Worm (Caenorhabditis elegans) whole organism, mixed stage, embryonic: ENCODE results near the gene mls-1.
"Not testable (repeated sequence)": the region's sequence is repeated elsewhere in the genome, so short reads cannot be mapped to it uniquely, and the experiment has no call there.

ENCODE experiments used
- M03D4.4 ChIP-seq: sonication (generic microtip); optimal IDR thresholded peaks from 2 replicates; lab custom pipeline; 2017; ENCODE audit warnings: mild to moderate bottlenecking, missing genetic modification characterization, missing compliant biosample characterization
- bed-3 ChIP-seq: fragments of 200-800 bp; sonication (Bioruptor generic); optimal IDR thresholded peaks from 3 replicates; lab custom pipeline; 2018; ENCODE audit warnings: mild to moderate bottlenecking, missing genetic modification characterization, moderate library complexity, missing compliant biosample characterization
- blmp-1 ChIP-seq: fragments of 150-350 bp; optimal IDR thresholded peaks from 2 replicates; lab custom pipeline; 2014; ENCODE audit warnings: missing biosample characterization, missing genetic modification characterization
- ceh-39 ChIP-seq: fragments of 150-350 bp; optimal IDR thresholded peaks from 2 replicates; lab custom pipeline; 2014; ENCODE audit warnings: missing biosample characterization, missing genetic modification characterization
- ceh-83 ChIP-seq: fragments of 200-800 bp; sonication (Bioruptor generic); optimal IDR thresholded peaks from 2 replicates; lab custom pipeline; 2018; ENCODE audit warnings: mild to moderate bottlenecking, missing genetic modification characterization, missing compliant biosample characterization
- cnd-1 ChIP-seq: fragments of 200-800 bp; sonication (Bioruptor generic); optimal IDR thresholded peaks from 2 replicates; lab custom pipeline; 2018; ENCODE audit warnings: mild to moderate bottlenecking, missing genetic modification characterization, missing compliant biosample characterization
- drap-1 ChIP-seq: fragments of 200-800 bp; sonication (Bioruptor generic); optimal IDR thresholded peaks from 3 replicates; lab custom pipeline; 2018; ENCODE audit warnings: mild to moderate bottlenecking, missing genetic modification characterization, missing compliant biosample characterization
- elt-1 ChIP-seq: sonication (generic microtip); optimal IDR thresholded peaks from 2 replicates; lab custom pipeline; 2017; ENCODE audit warnings: missing genetic modification characterization, mild to moderate bottlenecking, missing compliant biosample characterization, antibody characterized with exemption, moderate library complexity, borderline replicate concordance; ENCODE audit not compliant: insufficient read depth
- elt-3 ChIP-seq: fragments of 150-350 bp; optimal IDR thresholded peaks from 2 replicates; lab custom pipeline; 2014; ENCODE audit warnings: missing biosample characterization, missing genetic modification characterization
- flh-1 ChIP-seq: fragments of 200-800 bp; sonication (Bioruptor generic); optimal IDR thresholded peaks from 2 replicates; lab custom pipeline; 2018; ENCODE audit warnings: mild to moderate bottlenecking, missing genetic modification characterization, moderate library complexity, missing compliant biosample characterization
- ham-2 ChIP-seq: fragments of 200-800 bp; sonication (Bioruptor generic); optimal IDR thresholded peaks from 2 replicates; lab custom pipeline; 2018; ENCODE audit warnings: mild to moderate bottlenecking, missing genetic modification characterization, missing compliant biosample characterization
- hlh-1 ChIP-seq: fragments of 150-350 bp; optimal IDR thresholded peaks from 2 replicates; lab custom pipeline; 2014; ENCODE audit warnings: missing biosample characterization, missing genetic modification reagents, missing genetic modification characterization
- lin-13 ChIP-seq: fragments of 150-350 bp; optimal IDR thresholded peaks from 2 replicates; lab custom pipeline; 2014; ENCODE audit warnings: missing biosample characterization, missing genetic modification characterization
- lin-32 ChIP-seq: fragments of 200-800 bp; sonication (Bioruptor generic); optimal IDR thresholded peaks from 2 replicates; lab custom pipeline; 2018; ENCODE audit warnings: mild to moderate bottlenecking, missing genetic modification characterization, missing compliant biosample characterization
- lsy-2 ChIP-seq: fragments of 150-350 bp; optimal IDR thresholded peaks from 2 replicates; lab custom pipeline; 2014; ENCODE audit warnings: missing biosample characterization, missing genetic modification characterization
- mab-5 ChIP-seq: fragments of 150-350 bp; optimal IDR thresholded peaks from 2 replicates; lab custom pipeline; 2014; ENCODE audit warnings: missing biosample characterization, missing genetic modification characterization
- mep-1 ChIP-seq: fragments of 150-350 bp; optimal IDR thresholded peaks from 2 replicates; lab custom pipeline; 2017; ENCODE audit warnings: missing biosample characterization, missing genetic modification reagents, missing genetic modification characterization, inconsistent platforms
- mls-2 ChIP-seq: sonication (generic microtip); optimal IDR thresholded peaks from 2 replicates; lab custom pipeline; 2016; ENCODE audit warnings: mild to moderate bottlenecking, missing genetic modification characterization, moderate library complexity, missing compliant biosample characterization
- nhr-12 ChIP-seq: fragments of 150-350 bp; optimal IDR thresholded peaks from 2 replicates; lab custom pipeline; 2014; ENCODE audit warnings: missing biosample characterization, missing genetic modification characterization
- nhr-2 ChIP-seq: fragments of 150-350 bp; optimal IDR thresholded peaks from 2 replicates; lab custom pipeline; 2014; ENCODE audit warnings: missing biosample characterization, missing genetic modification characterization
- nhr-237 ChIP-seq: fragments of 150-350 bp; optimal IDR thresholded peaks from 2 replicates; lab custom pipeline; 2014; ENCODE audit warnings: missing biosample characterization, missing genetic modification characterization
- nhr-28 ChIP-seq: fragments of 150-350 bp; optimal IDR thresholded peaks from 2 replicates; lab custom pipeline; 2014; ENCODE audit warnings: missing biosample characterization, missing genetic modification characterization
- nhr-76 ChIP-seq: sonication (generic microtip); optimal IDR thresholded peaks from 2 replicates; lab custom pipeline; 2017; ENCODE audit warnings: missing biosample characterization, missing genetic modification characterization
- sem-2 ChIP-seq: fragments of 200-800 bp; sonication (Bioruptor generic); optimal IDR thresholded peaks from 2 replicates; lab custom pipeline; 2018; ENCODE audit warnings: mild to moderate bottlenecking, missing genetic modification characterization, missing compliant biosample characterization
- snpc-4 ChIP-seq: fragments of 150-350 bp; optimal IDR thresholded peaks from 2 replicates; lab custom pipeline; 2014; ENCODE audit warnings: missing biosample characterization, missing genetic modification characterization
- sptf-1 ChIP-seq: sonication (generic microtip); optimal IDR thresholded peaks from 2 replicates; lab custom pipeline; 2017; ENCODE audit warnings: mild to moderate bottlenecking, missing genetic modification characterization, moderate library complexity, missing compliant biosample characterization
- tbx-8 ChIP-seq: fragments of 200-800 bp; sonication (Bioruptor generic); optimal IDR thresholded peaks from 2 replicates; lab custom pipeline; 2018; ENCODE audit warnings: mild to moderate bottlenecking, missing genetic modification characterization, moderate library complexity, missing compliant biosample characterization
- unc-120 ChIP-seq: sonication (generic microtip); optimal IDR thresholded peaks from 2 replicates; lab custom pipeline; 2017; ENCODE audit warnings: missing genetic modification characterization, missing compliant biosample characterization; ENCODE audit not compliant: poor library complexity, severe bottlenecking
- unc-39 ChIP-seq: fragments of 150-350 bp; optimal IDR thresholded peaks from 2 replicates; lab custom pipeline; 2014; ENCODE audit warnings: missing biosample characterization, missing genetic modification characterization
- unc-62 ChIP-seq: fragments of 150-350 bp; optimal IDR thresholded peaks from 2 replicates; lab custom pipeline; 2014; ENCODE audit warnings: missing biosample characterization, missing genetic modification reagents, missing genetic modification characterization
- zip-8 ChIP-seq: fragments of 150-350 bp; optimal IDR thresholded peaks from 2 replicates; lab custom pipeline; 2014; ENCODE audit warnings: missing biosample characterization, missing genetic modification characterization
- ztf-11 ChIP-seq: fragments of 150-350 bp; optimal IDR thresholded peaks from 2 replicates; lab custom pipeline; 2014; ENCODE audit warnings: missing biosample characterization, missing genetic modification characterization

The mls-1 gene

ce11 chrIII:7465347-7465746 lies 5.2 kb downstream of the mls-1 start, which contains the start of gene fum-1:
TSS of gene fum-1 (plus strand) at chrIII:7465605.
- TF ChIP-seq nhr-28 (tag; lab: Kevin White, UChicago) (no peak), unc-120 (no peak), nhr-237 (peak; percentile 6)

- TF ChIP-seq ceh-39 (tag; lab: Kevin White, UChicago); mls-2 (tag; lab: Kevin White, UChicago); nhr-12: not testable (repeated sequence)
Measured at ce11 chrIII:7468980-7469379, 8.8 kb downstream of the mls-1 start, which contains the start of gene H14A12.5. TSS of gene H14A12.5 (minus strand) at chrIII:7469080.

ce11 chrIII:7478932-7479331 lies 18.8 kb downstream of the mls-1 start:
- TF ChIP-seq elt-3 (tag; lab: Kevin White, UChicago): no peak
- no peak for TF ChIP-seq nhr-76 (tag; lab: Kevin White, UChicago)
- no peak for TF ChIP-seq elt-1 (tag; lab: Kevin White, UChicago)
- no peak for TF ChIP-seq sptf-1 (tag; lab: Kevin White, UChicago)
- no peak for TF ChIP-seq lsy-2 (tag; lab: Kevin White, UChicago)
- TF ChIP-seq tbx-8 (GFP tag; lab: Kevin White, UChicago): no peak
- TF ChIP-seq mls-2 (tag; lab: Kevin White, UChicago): no peak
- TF ChIP-seq unc-39 (tag; lab: Kevin White, UChicago): no peak
- TF ChIP-seq bed-3 (GFP tag; lab: Kevin White, UChicago): no peak
- TF ChIP-seq ztf-11 (tag; lab: Kevin White, UChicago): no peak
- no peak for TF ChIP-seq cnd-1 (tag; lab: Kevin White, UChicago)
- TF ChIP-seq hlh-1: no peak
- TF ChIP-seq lin-13: no peak
- TF ChIP-seq zip-8 (tag; lab: Kevin White, UChicago): no peak
- no peak for TF ChIP-seq nhr-28 (tag; lab: Kevin White, UChicago)
- TF ChIP-seq snpc-4: no peak
- no peak for TF ChIP-seq mab-5
- no peak for TF ChIP-seq drap-1
- TF ChIP-seq sem-2 (GFP tag; lab: Kevin White, UChicago): no peak
- no peak for TF ChIP-seq unc-120

ce11 chrIII:7484765-7485164 lies 24.6 kb downstream of the mls-1 start:
- no peak for TF ChIP-seq sem-2 (GFP tag; lab: Kevin White, UChicago)
- no peak for TF ChIP-seq unc-62 (GFP tag; lab: Kevin White, UChicago)
- no peak for TF ChIP-seq blmp-1 (tag; lab: Kevin White, UChicago)

- TF ChIP-seq nhr-28 (tag; lab: Kevin White, UChicago): no peak
- no peak for TF ChIP-seq mab-5
- TF ChIP-seq ceh-39 (tag; lab: Kevin White, UChicago): no peak
- TF ChIP-seq cnd-1 (tag; lab: Kevin White, UChicago): no peak
- no peak for TF ChIP-seq flh-1 (GFP tag; lab: Kevin White, UChicago)
- TF ChIP-seq bed-3 (GFP tag; lab: Kevin White, UChicago): no peak
- no peak for TF ChIP-seq nhr-76 (tag; lab: Kevin White, UChicago)
Measured at ce11 chrIII:7488303-7488702, 28.2 kb downstream of the mls-1 start.

ce11 chrIII:7489055-7489534 lies 29.0 kb downstream of the mls-1 start, which contains the start of gene mup-4:
TSS of gene mup-4 (minus strand) at chrIII:7489105.
- TF ChIP-seq M03D4.4 (tag; lab: Kevin White, UChicago) (no peak), nhr-237 (no peak), ham-2 (GFP tag; lab: Kevin White, UChicago) (no peak), cnd-1 (tag; lab: Kevin White, UChicago) (no peak), snpc-4 (no peak), tbx-8 (GFP tag; lab: Kevin White, UChicago) (no peak), mep-1 (tag; lab: Kevin White, UChicago) (no peak), ztf-11 (tag; lab: Kevin White, UChicago) (no peak), ceh-83 (GFP tag; lab: Kevin White, UChicago) (no peak), unc-39 (tag; lab: Kevin White, UChicago) (no peak), nhr-2 (tag; lab: Kevin White, UChicago) (no peak), flh-1 (GFP tag; lab: Kevin White, UChicago) (no peak), ceh-39 (tag; lab: Kevin White, UChicago) (no peak), mab-5 (no peak), lin-32 (GFP tag; lab: Kevin White, UChicago) (no peak), lin-13 (no peak)
